Worm (Caenorhabditis elegans): ENCODE measurements around the gene T24E12.6.

The T24E12.6 gene

DNA sequence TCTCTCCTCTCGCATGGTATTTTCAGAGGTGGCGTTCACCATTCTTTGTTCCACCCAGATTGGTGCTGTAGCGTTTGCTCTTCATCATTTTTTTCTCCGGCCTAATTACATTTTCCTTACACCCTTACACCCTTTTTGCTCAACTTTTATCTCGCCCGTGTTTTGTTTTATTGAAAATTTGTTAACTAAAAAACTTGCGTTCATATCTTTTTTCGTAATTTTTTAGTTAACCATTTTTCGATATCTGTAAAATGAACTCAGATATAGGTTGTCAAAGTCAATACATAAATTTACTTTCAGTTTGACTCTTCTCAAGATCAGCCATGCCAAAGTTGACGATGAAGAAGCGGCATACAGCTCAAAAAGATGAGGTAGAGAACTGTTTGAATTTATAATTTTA lies 19.9 kb downstream of the T24E12.6 start, which contains the start of gene F12E12.1:
F12E12.1 (plus strand) TSS at position 301 of the 400 bp plus-strand sequence.
- no peak for TF ChIP-seq ztf-11 (tag; optimal IDR thresholded peaks at IDR 0.05)
- TF ChIP-seq snpc-1.2 (GFP tag; IDR thresholded peaks at IDR 0.05), result no peak
- TF ChIP-seq nhr-76 (tag; optimal IDR thresholded peaks at IDR 0.05), result no peak
- TF ChIP-seq duxl-1 (tag; optimal IDR thresholded peaks at IDR 0.05; ENCODE audit: poor library complexity), result no peak
- no peak for TF ChIP-seq aly-2 (tag; optimal IDR thresholded peaks at IDR 0.05)
- no peak for TF ChIP-seq T20F7.1 (GFP tag; optimal IDR thresholded peaks at IDR 0.05)
- no peak for TF ChIP-seq lin-13 (GFP tag; optimal IDR thresholded peaks at IDR 0.05)
- no peak for TF ChIP-seq dve-1 (tag; optimal IDR thresholded peaks at IDR 0.05; ENCODE audit: insufficient read depth)
- TF ChIP-seq ctbp-1 (GFP tag; IDR thresholded peaks at IDR 0.05), result no peak
- TF ChIP-seq dmd-8 (GFP tag; IDR thresholded peaks at IDR 0.05), result no peak
- TF ChIP-seq saeg-2 (GFP tag; IDR thresholded peaks at IDR 0.05), result no peak
- TF ChIP-seq D1046.2 (GFP tag; IDR thresholded peaks at IDR 0.05), result no peak
- TF ChIP-seq zfp-2 (tag; optimal IDR thresholded peaks at IDR 0.05), result no peak

DNA sequence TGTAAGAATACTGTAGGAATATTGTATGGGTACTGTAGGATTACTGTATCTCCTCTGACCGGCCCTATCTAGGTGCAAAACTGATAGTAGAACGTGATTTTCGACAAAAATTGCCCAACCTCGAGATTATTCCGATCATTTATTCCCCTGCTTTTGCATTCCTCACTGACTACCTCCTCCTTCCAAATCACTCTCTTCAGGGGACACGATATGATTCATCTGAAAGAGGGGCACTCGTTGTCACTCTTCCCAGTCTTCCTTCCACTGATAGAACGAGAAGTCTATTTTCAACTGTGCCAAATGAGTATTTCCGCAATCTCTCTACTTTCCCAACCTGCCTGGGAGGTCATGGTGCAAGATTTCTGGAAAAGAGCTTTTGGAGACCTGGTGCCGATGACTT lies 21.9 kb downstream of the T24E12.6 start, which contains the start of gene F12E12.2:
F12E12.2 (plus strand) TSS at position 301 of the 400 bp plus-strand sequence.
- TF ChIP-seq Y5F2A.4 (GFP tag; optimal IDR thresholded peaks at IDR 0.05) (no peak), F44E2.7 (GFP tag; IDR thresholded peaks at IDR 0.05) (no peak), ceh-32 (tag; optimal IDR thresholded peaks at IDR 0.05; ENCODE audit: poor library complexity) (no peak), egl-27 (tag; optimal IDR thresholded peaks at IDR 0.05) (no peak), daf-16 (GFP tag; optimal IDR thresholded peaks at IDR 0.05) (no peak), daf-16 (tag; optimal IDR thresholded peaks at IDR 0.05) (no peak), mep-1 (tag; optimal IDR thresholded peaks at IDR 0.05) (no peak), snpc-1.2 (GFP tag; IDR thresholded peaks at IDR 0.05) (no peak)

DNA sequence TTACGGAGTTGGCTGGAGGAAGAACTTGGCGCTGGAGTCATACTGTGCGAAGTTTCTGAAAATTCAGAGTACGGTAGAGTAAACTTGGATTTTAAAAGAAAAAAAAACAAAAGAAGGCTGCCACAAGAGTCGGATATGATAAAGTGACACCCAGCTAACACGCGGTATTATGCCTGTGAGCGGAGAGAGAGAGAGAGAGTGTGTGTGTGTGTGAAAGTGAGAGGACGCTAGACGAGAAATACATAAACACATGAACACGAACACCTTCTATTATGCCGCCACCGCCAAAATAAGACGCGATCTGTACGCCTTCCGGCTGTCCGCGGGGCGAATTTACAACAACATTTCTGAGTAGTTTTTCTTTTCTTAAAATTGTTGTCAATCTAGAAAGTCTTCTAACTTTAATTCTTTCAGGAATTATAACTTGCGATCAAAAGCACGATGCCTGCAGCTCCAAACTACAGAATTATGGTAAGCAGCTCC lies 24.6 kb downstream of the T24E12.6 start, which contains the start of gene F12E12.6:
F12E12.6 (minus strand) TSS at position 51 of the 483 bp plus-strand sequence.
- TF ChIP-seq nhr-42 (GFP tag; IDR thresholded peaks at IDR 0.05), result no peak
- no peak for TF ChIP-seq madf-9 (GFP tag; conservative IDR thresholded peaks at IDR 0.05)
- no peak for TF ChIP-seq D1046.2 (GFP tag; IDR thresholded peaks at IDR 0.05)
- TF ChIP-seq cey-2 (tag; optimal IDR thresholded peaks at IDR 0.05; ENCODE audit: borderline replicate concordance, insufficient read depth), result no peak
- no peak for TF ChIP-seq nhr-237 (tag; optimal IDR thresholded peaks at IDR 0.05)
- TF ChIP-seq Y5F2A.4 (GFP tag; optimal IDR thresholded peaks at IDR 0.05), result no peak
- no peak for TF ChIP-seq ZK337.2 (GFP tag; IDR thresholded peaks at IDR 0.05)
- TF ChIP-seq nhr-28 (tag; optimal IDR thresholded peaks at IDR 0.05), result no peak
- no peak for TF ChIP-seq ceh-62 (tag; optimal IDR thresholded peaks at IDR 0.05)
- TF ChIP-seq set-16 (GFP tag; IDR thresholded peaks at IDR 0.05), result no peak
- no peak for TF ChIP-seq lin-39 (tag; optimal IDR thresholded peaks at IDR 0.05)
- TF ChIP-seq zfp-2 (tag; optimal IDR thresholded peaks at IDR 0.05), result no peak
- TF ChIP-seq dmd-8 (GFP tag; IDR thresholded peaks at IDR 0.05), result no peak
- no peak for TF ChIP-seq mdl-1 (tag; optimal IDR thresholded peaks at IDR 0.05)
- TF ChIP-seq mxl-2 (GFP tag; conservative IDR thresholded peaks at IDR 0.05), result no peak
- no peak for TF ChIP-seq nhr-6 (tag; optimal IDR thresholded peaks at IDR 0.05)

DNA sequence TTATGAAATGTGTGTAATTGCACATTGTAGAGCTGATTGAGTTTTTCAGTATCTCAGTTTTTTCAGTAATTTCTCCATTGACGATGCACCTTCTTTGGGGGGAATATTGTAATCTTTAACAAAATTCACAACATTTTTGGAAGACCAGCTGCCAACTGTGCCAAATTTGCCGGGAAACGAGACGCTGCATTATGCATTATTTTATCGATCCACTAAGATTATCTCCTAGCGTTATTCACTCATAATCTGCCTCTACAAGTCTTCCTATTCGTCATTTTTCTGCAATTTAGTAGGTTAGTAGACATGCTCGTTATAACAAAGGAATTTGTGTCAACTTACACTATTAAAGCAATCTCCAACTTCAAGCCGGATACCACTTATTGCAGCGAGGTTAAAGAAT lies 29.8 kb downstream of the T24E12.6 start, which contains the start of the genes sdz-12 and bath-31:
sdz-12 (minus strand) TSS at position 101 of the 400 bp plus-strand sequence.
bath-31 (plus strand) TSS at position 251 of the 400 bp plus-strand sequence.
- TF ChIP-seq attf-4 (tag; optimal IDR thresholded peaks at IDR 0.05) (no peak), spr-3 (GFP tag; optimal IDR thresholded peaks at IDR 0.05) (no peak), lin-38 (GFP tag; IDR thresholded peaks at IDR 0.05) (no peak), ZK546.5 (tag; optimal IDR thresholded peaks at IDR 0.05) (no peak), ceh-62 (tag; optimal IDR thresholded peaks at IDR 0.05) (no peak), ceh-20 (GFP tag; IDR thresholded peaks at IDR 0.05) (no peak), zag-1 (tag; optimal IDR thresholded peaks at IDR 0.05) (no peak), nhr-25 (tag; optimal IDR thresholded peaks at IDR 0.05; ENCODE audit: borderline replicate concordance, insufficient read depth) (no peak), daf-16 (GFP tag; optimal IDR thresholded peaks at IDR 0.05) (no peak), daf-16 (tag; optimal IDR thresholded peaks at IDR 0.05) (no peak), snpc-4 (tag; optimal IDR thresholded peaks at IDR 0.05) (no peak)
